Fruit fly (Drosophila melanogaster): ENCODE measurements around the gene Orct.

Orct gene

DNA sequence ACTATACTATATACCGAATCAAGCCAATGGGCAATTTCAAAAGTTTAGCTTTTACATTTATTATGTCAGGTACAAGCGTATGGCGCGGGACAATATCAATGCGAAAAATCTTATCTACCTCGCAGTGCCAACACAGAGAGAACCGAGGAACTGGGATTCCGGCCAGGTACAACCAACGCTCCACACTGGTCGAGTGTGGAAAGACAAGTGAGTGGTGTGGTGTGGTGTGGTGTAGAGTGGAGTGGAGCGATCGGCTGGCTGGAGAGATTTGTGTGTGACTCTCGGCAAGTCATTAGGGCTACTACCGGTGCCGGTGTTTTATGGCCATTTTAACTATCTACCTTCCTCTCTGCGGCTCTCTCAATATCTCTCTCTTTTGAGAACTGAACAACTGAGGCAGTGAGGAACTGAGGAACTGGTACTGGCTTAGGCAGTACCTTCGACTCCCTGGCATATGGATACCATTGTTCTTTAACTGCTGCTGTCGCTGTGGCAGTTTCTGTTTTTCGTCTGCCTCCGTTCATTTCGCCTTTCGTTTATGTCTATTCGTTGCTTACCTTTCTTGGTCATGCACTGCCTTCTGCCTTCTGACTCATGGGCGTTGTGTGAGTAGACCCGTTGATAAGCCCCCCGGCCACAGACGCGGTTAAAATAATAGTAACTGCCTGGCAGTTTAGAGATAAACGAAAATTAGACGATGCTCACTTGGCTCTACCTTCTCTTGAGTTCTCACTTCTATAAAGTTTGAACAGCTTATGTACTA lies 16.6 kb upstream of the Orct start (continued):
- TF ChIP-seq tll (GFP tag; optimal IDR thresholded peaks at IDR 0.05) (peak in 1 of 2 experiments; percentile 82), HmgZ (tag; optimal IDR thresholded peaks at IDR 0.05) (peak; percentile 91), CG31388 (GFP tag; optimal IDR thresholded peaks at IDR 0.05) (peak; percentile 69), Nf-YB (GFP tag; optimal IDR thresholded peaks at IDR 0.05) (peak; percentile 71), CG16779 (GFP tag; IDR thresholded peaks at IDR 0.05) (peak; percentile 82), CG9817 (tag; optimal IDR thresholded peaks at IDR 0.05) (peak; percentile 90), Side (GFP tag; optimal IDR thresholded peaks at IDR 0.05) (peak; percentile 93), CG11247 (GFP tag; IDR thresholded peaks at IDR 0.05) (peak; percentile 87), CG15514 (GFP tag; optimal IDR thresholded peaks at IDR 0.05) (peak; percentile 97), ap (GFP tag; IDR thresholded peaks at IDR 0.05) (peak; percentile 70), emc (GFP tag; optimal IDR thresholded peaks at IDR 0.05) (peak; percentile 81), insv (GFP tag; optimal IDR thresholded peaks at IDR 0.05) (peak in 1 of 2 experiments; percentile 44), CG10209 (GFP tag; optimal IDR thresholded peaks at IDR 0.05) (peak; percentile 91), CG11560 (tag; IDR thresholded peaks at IDR 0.05) (peak; percentile 70), Rfx (GFP tag; IDR thresholded peaks at IDR 0.05) (peak; percentile 93), CG3065 (GFP tag; optimal IDR thresholded peaks at IDR 0.05) (peak; percentile 85), run (tag; optimal IDR thresholded peaks at IDR 0.05) (peak; percentile 73), Hmr (GFP tag; optimal IDR thresholded peaks at IDR 0.05) (peak; percentile 92), CG18599 (GFP tag; optimal IDR thresholded peaks at IDR 0.05) (peak; percentile 95), nerfin-2 (GFP tag; IDR thresholded peaks at IDR 0.05; ENCODE audit: partially characterized antibody) (no peak), fd3F (GFP tag; optimal IDR thresholded peaks at IDR 0.05) (peak; percentile 84), so (GFP tag; IDR thresholded peaks at IDR 0.05) (peak; percentile 85; the same call in 2 of the 3 replicates), Poxn (GFP tag; IDR thresholded peaks at IDR 0.05) (peak; percentile 74; the same call in 1 of the 2 replicates), maf-S (GFP tag; optimal IDR thresholded peaks at IDR 0.05) (peak; percentile 92), Xrp1 (GFP tag; IDR thresholded peaks at IDR 0.05) (peak; percentile 90), CG42726 (GFP tag; IDR thresholded peaks at IDR 0.05; ENCODE audit: partially characterized antibody) (no peak), CHES-1-like (GFP tag; optimal IDR thresholded peaks at IDR 0.05) (peak; percentile 89), Lpt (GFP tag; optimal IDR thresholded peaks at IDR 0.05) (no peak), Ets97D (GFP tag; optimal IDR thresholded peaks at IDR 0.05) (peak; percentile 61), CG7987 (GFP tag; optimal IDR thresholded peaks at IDR 0.05) (peak; percentile 81), gro (GFP tag; optimal IDR thresholded peaks at IDR 0.05) (peak; percentile 85), CG3407 (GFP tag; optimal IDR thresholded peaks at IDR 0.05) (peak; percentile 81), Hr3 (GFP tag; optimal IDR thresholded peaks at IDR 0.05) (peak; percentile 84), Elba2 (GFP tag; optimal IDR thresholded peaks at IDR 0.05) (no peak), D (optimal IDR thresholded peaks at IDR 0.05) (peak; percentile 83), D (GFP tag; optimal IDR thresholded peaks at IDR 0.05) (peak; percentile 87), nmo (GFP tag; optimal IDR thresholded peaks at IDR 0.05) (peak; percentile 89), nau (GFP tag; optimal IDR thresholded peaks at IDR 0.05) (no peak), cad (GFP tag; optimal IDR thresholded peaks at IDR 0.05) (peak; percentile 91), lbe (GFP tag; optimal IDR thresholded peaks at IDR 0.05) (peak; percentile 83), zfh2 (GFP tag; optimal IDR thresholded peaks at IDR 0.05) (peak; percentile 95), ase (GFP tag; IDR thresholded peaks at IDR 0.05) (peak; percentile 77; the same call in 2 of the 3 replicates), dysf (GFP tag; IDR thresholded peaks at IDR 0.05) (peak; percentile 87), peb (GFP tag; IDR thresholded peaks at IDR 0.05) (peak; percentile 80), pan (optimal IDR thresholded peaks at IDR 0.05) (no peak), pan (GFP tag; optimal IDR thresholded peaks at IDR 0.05 in 1 of 2, IDR thresholded peaks at IDR 0.05 in 1 of 2) (peak in 1 of 2 experiments; percentile 90), nom (GFP tag; optimal IDR thresholded peaks at IDR 0.05) (peak; percentile 89), knrl (GFP tag; IDR thresholded peaks at IDR 0.05; ENCODE audit: partially characterized antibody) (no peak), Bdp1 (GFP tag; optimal IDR thresholded peaks at IDR 0.05) (peak; percentile 73)
